Fruit fly (Drosophila melanogaster): ENCODE results near the gene Tsp3A.
A peak's percentile ranks its signal among the peaks of the same experiment; 100 is the strongest.

Gene Tsp3A

DNA sequence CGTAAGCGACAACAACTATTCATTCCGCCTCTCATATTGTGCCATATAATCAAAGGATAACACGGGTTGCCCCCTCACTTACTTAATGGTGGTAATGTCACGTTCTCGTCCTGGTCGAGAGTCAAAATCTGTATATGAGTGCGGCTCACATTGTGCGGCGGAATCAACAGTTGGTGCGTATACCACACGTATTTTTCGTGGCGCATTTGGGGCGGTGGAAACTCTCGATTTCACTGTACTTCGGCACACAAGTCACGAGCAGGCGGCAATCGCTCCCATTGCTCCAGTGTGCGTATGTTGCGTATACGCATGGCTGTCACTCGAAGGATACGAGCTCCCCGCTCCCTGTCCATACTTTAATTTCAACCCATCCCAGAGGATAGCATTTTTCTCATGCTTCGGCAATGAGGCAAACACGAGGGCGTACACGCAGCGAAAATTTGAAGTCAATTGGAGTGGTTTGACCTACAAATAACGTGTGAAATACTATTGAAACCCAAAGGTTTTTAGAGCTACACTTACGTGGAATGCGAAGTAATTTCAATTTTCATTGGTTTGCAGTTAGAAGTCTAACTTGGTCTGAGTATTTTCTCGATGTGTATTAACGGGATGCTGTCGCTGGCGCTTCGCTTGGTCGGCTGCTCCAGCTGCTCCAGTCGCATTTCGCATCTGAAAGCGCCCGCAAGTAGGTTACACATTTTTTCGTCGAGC, 37.6 kb downstream of the Tsp3A start (continued):
- TF ChIP-seq ro (GFP tag; IDR thresholded peaks at IDR 0.05) (no peak), MTF-1 (GFP tag; optimal IDR thresholded peaks at IDR 0.05; ENCODE audit: borderline replicate concordance) (no peak), tin (GFP tag; optimal IDR thresholded peaks at IDR 0.05) (peak; percentile 75), HLH54F (GFP tag; optimal IDR thresholded peaks at IDR 0.05) (peak; percentile 83), CG4617 (GFP tag; optimal IDR thresholded peaks at IDR 0.05; ENCODE audit: borderline replicate concordance) (peak; percentile 21), CG11504 (tag; optimal IDR thresholded peaks at IDR 0.05) (peak; percentile 77), chinmo (GFP tag; IDR thresholded peaks at IDR 0.05; ENCODE audit: partially characterized antibody) (no peak), Gug (GFP tag; IDR thresholded peaks at IDR 0.05) (peak; percentile 83), trem (tag; optimal IDR thresholded peaks at IDR 0.05) (no peak), CG5953 (GFP tag; IDR thresholded peaks at IDR 0.05) (peak; percentile 66), Hr39 (optimal IDR thresholded peaks at IDR 0.05) (no peak), CG2712 (tag; optimal IDR thresholded peaks at IDR 0.05) (peak; percentile 54), Lhr (GFP tag; optimal IDR thresholded peaks at IDR 0.05) (no peak), Dip3 (GFP tag; optimal IDR thresholded peaks at IDR 0.05) (peak; percentile 75), CG18619 (GFP tag; optimal IDR thresholded peaks at IDR 0.05) (peak; percentile 75), hkb (optimal IDR thresholded peaks at IDR 0.05) (no peak), hkb (GFP tag; IDR thresholded peaks at IDR 0.05) (peak; percentile 80), CG16813 (GFP tag; IDR thresholded peaks at IDR 0.05; ENCODE audit: partially characterized antibody) (no peak), Doc2 (GFP tag; IDR thresholded peaks at IDR 0.05) (peak; percentile 43; the same call in 1 of the 2 replicates), tna (GFP tag; IDR thresholded peaks at IDR 0.05; ENCODE audit: partially characterized antibody) (no peak), Lim3 (GFP tag; IDR thresholded peaks at IDR 0.05) (0 out of 2 replicates have a peak, but pooled peaks have one; percentile 18), dpn (GFP tag; optimal IDR thresholded peaks at IDR 0.05) (peak; percentile 82 to 84), NC2α (GFP tag; optimal IDR thresholded peaks at IDR 0.05) (peak; percentile 27), CG7928 (GFP tag; optimal IDR thresholded peaks at IDR 0.05) (peak; percentile 8), HLH4C (GFP tag; IDR thresholded peaks at IDR 0.05; ENCODE audit: partially characterized antibody) (no peak), chm (GFP tag; IDR thresholded peaks at IDR 0.05) (no peak), bsh (GFP tag; optimal IDR thresholded peaks at IDR 0.05) (peak in 1 of 2 experiments; percentile 48), al (GFP tag; IDR thresholded peaks at IDR 0.05) (peak; percentile 46), D19B (GFP tag; optimal IDR thresholded peaks at IDR 0.05) (peak; percentile 58), slbo (GFP tag; IDR thresholded peaks at IDR 0.05) (peak; percentile 89), CG15601 (tag; optimal IDR thresholded peaks at IDR 0.05) (no peak), CG3995 (GFP tag; optimal IDR thresholded peaks at IDR 0.05) (peak; percentile 8), CG6683 (GFP tag; optimal IDR thresholded peaks at IDR 0.05) (peak; percentile 65), CG1233 (GFP tag; optimal IDR thresholded peaks at IDR 0.05) (peak; percentile 67), gro (GFP tag; optimal IDR thresholded peaks at IDR 0.05) (peak; percentile 67), sim (GFP tag; IDR thresholded peaks at IDR 0.05) (no peak), CG14441 (GFP tag; IDR thresholded peaks at IDR 0.05) (peak; percentile 84), gcm2 (GFP tag; optimal IDR thresholded peaks at IDR 0.05) (peak; percentile 52), CG2202 (tag; optimal IDR thresholded peaks at IDR 0.05) (no peak), CG10274 (GFP tag; optimal IDR thresholded peaks at IDR 0.05) (peak; percentile 23), CG16863 (GFP tag; optimal IDR thresholded peaks at IDR 0.05) (peak; percentile 63), Optix (GFP tag; IDR thresholded peaks at IDR 0.05) (peak; percentile 71; the same call in 2 of the 3 replicates), CG8924 (tag; optimal IDR thresholded peaks at IDR 0.05) (peak; percentile 68), CG3065 (GFP tag; optimal IDR thresholded peaks at IDR 0.05) (no peak), repo (GFP tag; optimal IDR thresholded peaks at IDR 0.05) (peak; percentile 55), otp (GFP tag; IDR thresholded peaks at IDR 0.05) (peak; percentile 65; the same call in 2 of the 3 replicates), CG11456 (GFP tag; IDR thresholded peaks at IDR 0.05) (peak; percentile 79), CG34376 (GFP tag; optimal IDR thresholded peaks at IDR 0.05) (no peak), bcd (GFP tag; optimal IDR thresholded peaks at IDR 0.05) (peak; percentile 74), CG32767 (GFP tag; IDR thresholded peaks at IDR 0.05) (peak; percentile 78)
